Worm (Caenorhabditis elegans) whole organism, late embryonic: Measurements from ENCODE around the gene F49F1.7.

Source experiments
- ahr-1 ChIP-seq: sonication (generic microtip); optimal IDR thresholded peaks from 2 replicates; lab custom pipeline; 2016; ENCODE audit warnings: missing genetic modification characterization, missing compliant biosample characterization
- ceh-24 ChIP-seq: sonication (generic microtip); optimal IDR thresholded peaks from 2 replicates; lab custom pipeline; 2016; ENCODE audit warnings: mild to moderate bottlenecking, missing genetic modification characterization, missing compliant biosample characterization
- ceh-9 ChIP-seq: sonication (generic microtip); optimal IDR thresholded peaks from 2 replicates; lab custom pipeline; 2016; ENCODE audit warnings: mild to moderate bottlenecking, missing genetic modification characterization, inconsistent platforms, missing compliant biosample characterization
- dve-1 ChIP-seq: sonication (generic microtip); optimal IDR thresholded peaks from 2 replicates; lab custom pipeline; 2017; ENCODE audit warnings: antibody characterized with exemption, mild to moderate bottlenecking, missing genetic modification characterization, missing compliant biosample characterization
- fax-1 ChIP-seq: sonication (generic microtip); optimal IDR thresholded peaks from 2 replicates; lab custom pipeline; 2016; ENCODE audit warnings: missing genotype, missing genetic modification characterization, missing compliant biosample characterization
- hlh-6 ChIP-seq: sonication (generic microtip); optimal IDR thresholded peaks from 2 replicates; lab custom pipeline; 2016; ENCODE audit warnings: missing genotype, missing genetic modification characterization, missing compliant biosample characterization
- mec-3 ChIP-seq: sonication (generic microtip); optimal IDR thresholded peaks from 2 replicates; lab custom pipeline; 2016; ENCODE audit warnings: borderline replicate concordance, missing genetic modification characterization, missing compliant biosample characterization
- pha-2 ChIP-seq: sonication (generic microtip); optimal IDR thresholded peaks from 2 replicates; lab custom pipeline; 2017; ENCODE audit warnings: mild to moderate bottlenecking, missing genetic modification characterization, missing compliant biosample characterization
- rnt-1 ChIP-seq: sonication (generic microtip); optimal IDR thresholded peaks from 2 replicates; lab custom pipeline; 2016; ENCODE audit warnings: missing genetic modification characterization, missing compliant biosample characterization
- ttx-3 ChIP-seq: sonication (generic microtip); optimal IDR thresholded peaks from 2 replicates; lab custom pipeline; 2016; ENCODE audit warnings: missing genetic modification reagents, missing genetic modification characterization, missing compliant biosample characterization

F49F1.7 gene

ce11 chrIV:4078901-4079300 is 46.7 kb downstream of the F49F1.7 start, which contains the start of gene C35B1.8:
C35B1.8 (minus strand) TSS chrIV:4079001.
- no peak for TF ChIP-seq ahr-1
- TF ChIP-seq ceh-24 = no peak
- TF ChIP-seq ceh-9 = no peak
- no peak for TF ChIP-seq rnt-1 (tag; lab: Kevin White, UChicago)
- no peak for TF ChIP-seq hlh-6 (tag; lab: Kevin White, UChicago)
- TF ChIP-seq fax-1 = no peak
- TF ChIP-seq dve-1 (tag; lab: Kevin White, UChicago) = no peak

DNA sequence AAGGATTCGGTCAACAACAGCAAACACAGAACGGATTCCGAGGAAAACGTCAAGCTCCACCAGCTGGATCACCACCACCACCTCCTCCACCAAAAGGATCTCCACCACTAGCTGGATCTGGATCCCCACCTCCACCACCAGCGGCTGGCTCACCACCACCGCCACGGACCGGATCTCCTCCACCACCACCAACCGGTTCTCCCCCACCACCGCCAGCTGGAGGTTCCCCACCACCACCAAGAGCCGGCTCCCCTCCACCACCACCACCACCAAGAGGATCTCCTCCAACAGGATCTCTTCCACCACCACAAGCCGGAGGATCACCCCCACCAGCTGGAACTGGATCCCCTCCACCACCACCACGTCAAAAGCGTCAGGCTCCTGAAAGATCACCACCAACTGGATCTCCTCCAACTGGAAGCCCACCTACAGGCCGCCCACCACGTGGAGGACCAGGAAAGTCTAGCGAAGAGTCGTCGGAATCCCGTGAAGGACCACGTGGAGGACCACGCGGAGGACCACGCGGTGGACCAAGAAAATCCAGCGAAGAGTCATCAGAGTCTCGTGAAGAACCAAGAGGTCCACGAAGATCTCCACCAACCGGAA is 48.8 kb downstream of the F49F1.7 start:
- TF ChIP-seq mec-3 (tag; lab: Kevin White, UChicago) = peak; percentile 69
- no peak for TF ChIP-seq fax-1

DNA sequence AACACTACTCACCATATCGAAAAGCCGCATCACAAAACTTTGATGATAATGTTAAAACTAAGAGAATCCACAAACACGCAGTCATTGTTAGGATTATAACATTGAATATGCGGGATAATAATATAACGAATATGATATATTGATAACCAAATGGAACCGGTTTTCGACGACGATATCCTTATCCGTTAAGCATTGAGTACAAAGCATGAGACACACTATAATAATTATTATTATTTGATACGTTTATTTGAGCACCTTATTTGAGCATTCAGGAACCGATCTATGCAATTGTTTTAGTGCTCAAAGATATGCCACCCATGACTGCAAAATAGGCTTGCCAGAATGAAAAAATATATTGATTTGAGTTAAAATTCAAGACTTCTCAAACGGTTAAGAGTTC is 50.9 kb downstream of the F49F1.7 start, which contains the start of gene W03D2.9:
TSS of gene W03D2.9 (minus strand) at position 101 of the 400 bp plus-strand sequence.
- TF ChIP-seq ttx-3 (tag; lab: Kevin White, UChicago) (no peak), pha-2 (tag; lab: Kevin White, UChicago) (no peak), rnt-1 (tag; lab: Kevin White, UChicago) (no peak)
- TF ChIP-seq, all 69 proteins: peak for 0
